Worm (Caenorhabditis elegans) whole organism, young adult: ENCODE results near the gene ech-6.

Source experiments
- K11D2.4 ChIP-seq: fragments of 200-800 bp; sonication (Bioruptor generic); IDR thresholded peaks from 2 replicates; pipeline ENCODE4 v1.3.6; 2022; ENCODE audit warnings: missing genetic modification reagents, missing genetic modification characterization, missing compliant biosample characterization
- ZK185.1 ChIP-seq: sonication (generic microtip); optimal IDR thresholded peaks from 2 replicates; lab custom pipeline; 2016; ENCODE audit warnings: mild to moderate bottlenecking, missing genetic modification characterization, missing compliant biosample characterization; ENCODE audit not compliant: poor library complexity, severe bottlenecking
- dpl-1 ChIP-seq: fragments of 150-350 bp; optimal IDR thresholded peaks from 2 replicates; lab custom pipeline; 2014; ENCODE audit warnings: missing biosample characterization, missing genetic modification reagents, missing genetic modification characterization
- ekl-4 ChIP-seq: fragments of 200-800 bp; sonication (Bioruptor generic); IDR thresholded peaks from 2 replicates; pipeline ENCODE4 v1.3.6; 2022; ENCODE audit warnings: missing genetic modification reagents, missing genetic modification characterization, missing compliant biosample characterization
- ets-4 ChIP-seq: fragments of 200-800 bp; sonication (Bioruptor generic); optimal IDR thresholded peaks from 2 replicates; lab custom pipeline; 2018; ENCODE audit warnings: mild to moderate bottlenecking, missing genetic modification characterization, missing compliant biosample characterization
- hsf-1 ChIP-seq: fragments of 200-800 bp; sonication (Bioruptor generic); IDR thresholded peaks from 2 replicates; pipeline ENCODE4 v1.3.6; 2022; ENCODE audit warnings: missing genetic modification reagents, missing genetic modification characterization, missing compliant biosample characterization
- nfya-1 ChIP-seq: sonication (generic microtip); optimal IDR thresholded peaks from 2 replicates; lab custom pipeline; 2017; ENCODE audit warnings: antibody characterized with exemption, missing compliant biosample characterization, missing genetic modification characterization, borderline replicate concordance; ENCODE audit not compliant: insufficient read depth
- pbrm-1 ChIP-seq: fragments of 200-800 bp; sonication (Bioruptor generic); IDR thresholded peaks from 2 replicates; pipeline ENCODE4 v1.3.6; 2022; ENCODE audit warnings: missing genetic modification reagents, missing genetic modification characterization, missing compliant biosample characterization
- sea-2 ChIP-seq: fragments of 200-800 bp; sonication (Bioruptor generic); IDR thresholded peaks from 2 replicates; pipeline ENCODE4 v1.3.6; 2022; ENCODE audit warnings: missing genetic modification characterization, missing compliant biosample characterization
- somi-1 ChIP-seq: fragments of 200-800 bp; sonication (Bioruptor generic); optimal IDR thresholded peaks from 2 replicates; lab custom pipeline; 2018; ENCODE audit warnings: mild to moderate bottlenecking, missing genetic modification characterization, missing compliant biosample characterization
- ztf-26 ChIP-seq: sonication (generic microtip); optimal IDR thresholded peaks from 2 replicates; lab custom pipeline; 2017; ENCODE audit warnings: missing genetic modification characterization, missing compliant biosample characterization
- ztf-3 ChIP-seq: fragments of 200-800 bp; sonication (Bioruptor generic); optimal IDR thresholded peaks from 2 replicates; lab custom pipeline; 2018; ENCODE audit warnings: mild to moderate bottlenecking, missing genetic modification characterization, missing compliant biosample characterization

- TF ChIP-seq dpl-1 (no peak), K11D2.4 (GFP tag; lab: Robert Waterston, UW) (no peak), nfya-1 (tag; lab: Kevin White, UChicago) (no peak), ztf-26 (tag; lab: Kevin White, UChicago) (no peak), ekl-4 (no peak), ztf-3 (GFP tag; lab: Kevin White, UChicago) (no peak), hsf-1 (GFP tag; lab: Robert Waterston, UW) (no peak), somi-1 (GFP tag; lab: Kevin White, UChicago) (no peak), sea-2 (no peak), ets-4 (no peak), ZK185.1 (tag; lab: Kevin White, UChicago) (no peak), pbrm-1 (GFP tag; lab: Robert Waterston, UW) (no peak)
Measured at ce11 chrIII:9752852-9753251, at the start of gene ech-6.
